Worm (Caenorhabditis elegans): ENCODE results near the gene rike-1.

- TF ChIP-seq nhr-6 (tag; optimal IDR thresholded peaks at IDR 0.05), result no peak
- no peak for TF ChIP-seq gmeb-1 (tag; optimal IDR thresholded peaks at IDR 0.05)
- TF ChIP-seq blmp-1 (tag; optimal IDR thresholded peaks at IDR 0.05; ENCODE audit: insufficient read depth), result no peak
- no peak for TF ChIP-seq unc-62 (GFP tag; optimal IDR thresholded peaks at IDR 0.05)
- no peak for TF ChIP-seq elt-1 (tag; optimal IDR thresholded peaks at IDR 0.05)
- TF ChIP-seq mdl-1 (tag; optimal IDR thresholded peaks at IDR 0.05), result no peak
- no peak for TF ChIP-seq egl-27 (tag; optimal IDR thresholded peaks at IDR 0.05)
- TF ChIP-seq ztf-11 (tag; optimal IDR thresholded peaks at IDR 0.05), result no peak
- TF ChIP-seq nhr-237 (tag; optimal IDR thresholded peaks at IDR 0.05), result no peak
- TF ChIP-seq ztf-4 (tag; optimal IDR thresholded peaks at IDR 0.05), result no peak
These were observed 52.0 kb downstream of the rike-1 start for ce11 chrV:14493665-14494064.

Measured in whole organism, L2 larva.